Worm (Caenorhabditis elegans) whole organism, midembryonic: ENCODE measurements around the gene ddx-23.

Experiments used
- T22C8.4 ChIP-seq: fragments of 200-800 bp; sonication (Bioruptor generic); IDR thresholded peaks from 2 replicates; pipeline ENCODE4 v1.3.6; 2022; ENCODE audit warnings: missing genetic modification characterization, missing compliant biosample characterization
- cog-1 ChIP-seq: sonication (generic microtip); optimal IDR thresholded peaks from 2 replicates; lab custom pipeline; 2016; ENCODE audit warnings: missing genetic modification characterization, missing compliant biosample characterization
- klf-2 ChIP-seq: fragments of 200-800 bp; sonication (Bioruptor generic); conservative IDR thresholded peaks from 2 replicates; pipeline ENCODE4 v1.3.6; 2022; ENCODE audit warnings: missing genetic modification reagents, missing genetic modification characterization, missing compliant biosample characterization
- med-1 ChIP-seq: sonication (generic microtip); optimal IDR thresholded peaks from 2 replicates; lab custom pipeline; 2017; ENCODE audit warnings: missing genetic modification characterization, mild to moderate bottlenecking, missing compliant biosample characterization, antibody characterized with exemption, missing genetic modification reagents; ENCODE audit not compliant: insufficient read depth
- ztf-23 ChIP-seq: fragments of 200-800 bp; sonication (Bioruptor generic); IDR thresholded peaks from 2 replicates; pipeline ENCODE4 v1.3.6; 2022; ENCODE audit warnings: missing genetic modification reagents, missing genetic modification characterization, missing compliant biosample characterization

ce11 chrIII:5823617-5824016 lies 29.5 kb downstream of the ddx-23 start, which contains the start of gene R12B2.8:
- TF ChIP-seq T22C8.4 = no peak
- TF ChIP-seq cog-1 = no peak
- no peak for TF ChIP-seq med-1 (GFP tag; lab: Kevin White, UChicago)
- TF ChIP-seq ztf-23 (GFP tag; lab: Robert Waterston, UW) = no peak
- TF ChIP-seq klf-2 (GFP tag; lab: Robert Waterston, UW) = no peak
